Worm (Caenorhabditis elegans): ENCODE measurements around the gene str-196.

- TF ChIP-seq ztf-1 (GFP tag; conservative IDR thresholded peaks at IDR 0.05), result no peak
- no peak for TF ChIP-seq F13H6.1 (tag; optimal IDR thresholded peaks at IDR 0.05)
- no peak for TF ChIP-seq sma-3 (GFP tag; optimal IDR thresholded peaks at IDR 0.05)
- no peak for TF ChIP-seq zag-1 (tag; optimal IDR thresholded peaks at IDR 0.05)
- no peak for TF ChIP-seq nhr-25 (tag; optimal IDR thresholded peaks at IDR 0.05)
- no peak for TF ChIP-seq mab-5 (tag; optimal IDR thresholded peaks at IDR 0.05)
Measured at ce11 chrV:500535-500934, 9.0 kb downstream of the str-196 start.
